Worm (Caenorhabditis elegans): Measurements from ENCODE around the gene F47B8.3.
"Not testable (repeated sequence)": the region's sequence is repeated elsewhere in the genome, so short reads cannot be mapped to it uniquely, and the experiment has no call there.

DNA sequence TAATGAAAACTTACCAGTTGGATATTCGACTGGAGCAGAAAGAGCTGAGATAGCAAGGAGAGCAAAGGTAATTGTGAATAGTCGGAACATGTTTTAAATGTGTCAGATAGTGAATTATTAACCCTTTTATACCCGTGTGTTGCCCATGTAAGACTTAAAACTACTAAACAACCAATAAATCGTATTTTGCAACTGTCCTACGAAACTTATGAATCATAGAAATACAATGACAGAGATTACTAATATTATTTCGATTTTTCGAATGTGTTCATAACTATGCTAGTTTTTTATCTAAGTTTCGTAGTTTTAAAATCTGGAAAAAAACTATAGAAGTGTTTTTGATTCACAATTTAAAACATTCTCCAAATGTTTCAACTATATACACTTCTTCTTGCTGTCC lies 16.0 kb downstream of the F47B8.3 start, which contains the start of gene spig-4:
- TF ChIP-seq ztf-23 (GFP tag; IDR thresholded peaks at IDR 0.05); flt-1 (GFP tag; IDR thresholded peaks at IDR 0.05); tab-1 (GFP tag; IDR thresholded peaks at IDR 0.05); ztf-29 (GFP tag; IDR thresholded peaks at IDR 0.05); klf-2 (GFP tag; conservative IDR thresholded peaks at IDR 0.05); ref-1 (GFP tag; conservative IDR thresholded peaks at IDR 0.05); cog-1 (tag; optimal IDR thresholded peaks at IDR 0.05); med-1 (GFP tag; optimal IDR thresholded peaks at IDR 0.05; ENCODE audit: insufficient read depth); T22C8.4 (GFP tag; IDR thresholded peaks at IDR 0.05): not testable (repeated sequence)
